Fruit fly (Drosophila melanogaster) whole organism, embryonic: ENCODE results near the gene Pdxk.

Source experiments
- CG10321 ChIP-seq: fragments of 200-800 bp; sonication (Bioruptor generic); IDR thresholded peaks from 2 replicates; pipeline ENCODE4 v1.3.6; 2022; ENCODE audit warnings: missing biosample characterization, missing genetic modification characterization
- CG13123 ChIP-seq: fragments of 200-800 bp; sonication (Bioruptor generic); optimal IDR thresholded peaks from 2 replicates; lab custom pipeline; 2016; ENCODE audit warnings: missing biosample characterization, missing genetic modification characterization
- CG1603 ChIP-seq: fragments of 200-800 bp; sonication (Bioruptor generic); optimal IDR thresholded peaks from 2 replicates; lab custom pipeline; 2019; ENCODE audit warnings: missing biosample characterization, mild to moderate bottlenecking, missing genetic modification characterization, moderate library complexity
- CG16779 ChIP-seq: fragments of 200-800 bp; sonication (Bioruptor generic); IDR thresholded peaks from 2 replicates; pipeline ENCODE4 v1.3.6; 2022; ENCODE audit warnings: missing biosample characterization, missing genetic modification characterization
- CG16813 ChIP-seq: fragments of 200-800 bp; sonication (Bioruptor generic); IDR thresholded peaks from 3 replicates; pipeline ENCODE4 v1.3.6; 2022; ENCODE audit warnings: missing biosample characterization, missing genetic modification characterization; ENCODE audit not compliant: partially characterized antibody
- CG18476 ChIP-seq: fragments of 200-800 bp; sonication (Bioruptor generic); optimal IDR thresholded peaks from 2 replicates; lab custom pipeline; 2016; ENCODE audit warnings: missing biosample characterization, mild to moderate bottlenecking, missing genetic modification characterization
- CG2129 ChIP-seq: fragments of 200-800 bp; sonication (Bioruptor generic); IDR thresholded peaks from 2 replicates; pipeline ENCODE4 v1.3.6; 2022; ENCODE audit warnings: missing biosample characterization, missing genetic modification characterization; ENCODE audit not compliant: partially characterized antibody
- CG31388 ChIP-seq: fragments of 200-800 bp; sonication (Bioruptor generic); optimal IDR thresholded peaks from 2 replicates; lab custom pipeline; 2016; ENCODE audit warnings: missing biosample characterization, missing genetic modification characterization
- CG3281 ChIP-seq: fragments of 200-800 bp; sonication (Bioruptor generic); optimal IDR thresholded peaks from 3 replicates; lab custom pipeline; 2017; ENCODE audit warnings: missing biosample characterization, mild to moderate bottlenecking, missing genetic modification characterization
- CG34422 ChIP-seq: fragments of 200-800 bp; sonication (Bioruptor generic); IDR thresholded peaks from 3 replicates; pipeline ENCODE4 v1.3.6; 2022; ENCODE audit warnings: missing biosample characterization, missing genetic modification characterization
- CG3726 ChIP-seq: fragments of 200-800 bp; sonication (Bioruptor generic); IDR thresholded peaks from 3 replicates; pipeline ENCODE4, ENCODE4 v1.3.6; 2022; ENCODE audit warnings: missing biosample characterization, missing genetic modification characterization
- CG42726 ChIP-seq: fragments of 200-800 bp; sonication (Bioruptor generic); IDR thresholded peaks from 2 replicates; pipeline ENCODE4 v1.3.6; 2022; ENCODE audit warnings: missing biosample characterization, missing genetic modification characterization; ENCODE audit not compliant: partially characterized antibody
- CG7987 ChIP-seq: fragments of 200-800 bp; sonication (Bioruptor generic); optimal IDR thresholded peaks from 2 replicates; lab custom pipeline; 2018; ENCODE audit warnings: missing biosample characterization, mild to moderate bottlenecking, missing genetic modification characterization, moderate library complexity
- CG8290 ChIP-seq, 3 experiments: fragments of 200-800 bp; sonication (Bioruptor generic); optimal IDR thresholded peaks; 2 replicates each; lab custom pipeline; 2016 to 2019; ENCODE audit warnings: missing biosample characterization in 3 of 3, missing genetic modification characterization in 3 of 3, mild to moderate bottlenecking in 2 of 3, moderate library complexity in 1 of 3
- CG9876 ChIP-seq: fragments of 200-800 bp; sonication (Bioruptor generic); optimal IDR thresholded peaks from 2 replicates; lab custom pipeline; 2016; ENCODE audit warnings: missing biosample characterization, missing genetic modification characterization
- Chrac-16 ChIP-seq: fragments of 200-800 bp; sonication (Bioruptor generic); optimal IDR thresholded peaks from 3 replicates; lab custom pipeline; 2016; ENCODE audit warnings: missing biosample characterization, missing genetic modification characterization
- D19A ChIP-seq: fragments of 200-800 bp; optimal IDR thresholded peaks from 3 replicates; lab custom pipeline; 2019; ENCODE audit warnings: missing biosample characterization, mild to moderate bottlenecking, missing genetic modification characterization, moderate library complexity
- Doc3 ChIP-seq: fragments of 200-800 bp; sonication (Bioruptor generic); IDR thresholded peaks from 3 replicates; pipeline ENCODE4 v1.3.6; 2022; ENCODE audit warnings: missing biosample characterization, missing genetic modification characterization; ENCODE audit not compliant: partially characterized antibody
- Ets97D ChIP-seq: fragments of 200-800 bp; sonication (Bioruptor generic); optimal IDR thresholded peaks from 3 replicates; lab custom pipeline; 2016; ENCODE audit warnings: missing biosample characterization, missing genetic modification characterization
- H15 ChIP-seq: fragments of 200-800 bp; sonication (Bioruptor generic); IDR thresholded peaks from 3 replicates; pipeline ENCODE4 v1.3.6; 2022; ENCODE audit warnings: missing biosample characterization, missing genetic modification characterization
- Jarid2 ChIP-seq: fragments of 200-800 bp; sonication (Bioruptor generic); optimal IDR thresholded peaks from 3 replicates; lab custom pipeline; 2017; ENCODE audit warnings: mild to moderate bottlenecking, missing biosample characterization, missing genetic modification reagents, missing genetic modification characterization
- MTF-1 ChIP-seq: fragments of 200-800 bp; sonication (Bioruptor generic); optimal IDR thresholded peaks from 2 replicates; lab custom pipeline; 2018; ENCODE audit warnings: missing biosample characterization, mild to moderate bottlenecking, missing genetic modification characterization, borderline replicate concordance
- Meics ChIP-seq: fragments of 200-800 bp; sonication (Bioruptor generic); optimal IDR thresholded peaks from 2 replicates; lab custom pipeline; 2017; ENCODE audit warnings: missing biosample characterization, mild to moderate bottlenecking, missing genetic modification characterization
- Myb ChIP-seq: fragments of 200-800 bp; sonication (Bioruptor generic); optimal IDR thresholded peaks from 2 replicates; lab custom pipeline; 2016; ENCODE audit warnings: missing biosample characterization, missing genetic modification characterization
- Neu2 ChIP-seq: fragments of 200-800 bp; sonication (Bioruptor generic); optimal IDR thresholded peaks from 3 replicates; lab custom pipeline; 2016; ENCODE audit warnings: missing biosample characterization, missing genetic modification characterization, borderline replicate concordance
- Vsx1 ChIP-seq: fragments of 200-800 bp; sonication (Bioruptor generic); optimal IDR thresholded peaks from 2 replicates; lab custom pipeline; 2017; ENCODE audit warnings: missing biosample characterization, mild to moderate bottlenecking, missing genetic modification characterization, missing genetic modification reagents
- YL-1 ChIP-seq: fragments of 200-800 bp; sonication (Bioruptor generic); optimal IDR thresholded peaks from 3 replicates; lab custom pipeline; 2017; ENCODE audit warnings: missing biosample characterization, mild to moderate bottlenecking, missing genetic modification characterization
- ab ChIP-seq: fragments of 200-800 bp; sonication (Bioruptor generic); optimal IDR thresholded peaks from 2 replicates; lab custom pipeline; 2016; ENCODE audit warnings: missing biosample characterization, missing genetic modification characterization
- bsh ChIP-seq, 2 experiments: fragments of 200-800 bp; sonication (Bioruptor generic); optimal IDR thresholded peaks; 2 replicates each; lab custom pipeline; 2017 to 2018; ENCODE audit warnings: mild to moderate bottlenecking in 2 of 2, missing biosample characterization in 2 of 2, missing genetic modification characterization in 2 of 2, moderate library complexity in 1 of 2
- btn ChIP-seq: fragments of 200-800 bp; sonication (Bioruptor generic); optimal IDR thresholded peaks from 2 replicates; lab custom pipeline; 2016; ENCODE audit warnings: missing biosample characterization, missing genetic modification characterization
- cad ChIP-seq: fragments of >200 bp; optimal IDR thresholded peaks from 2 replicates; lab custom pipeline; 2017; ENCODE audit warnings: missing biosample characterization, missing genetic modification characterization
- caup ChIP-seq: fragments of 200-800 bp; sonication (Bioruptor generic); optimal IDR thresholded peaks from 3 replicates; lab custom pipeline; 2017; ENCODE audit warnings: missing biosample characterization, mild to moderate bottlenecking, missing genetic modification characterization, moderate library complexity; ENCODE audit not compliant: severe bottlenecking
- chm ChIP-seq: fragments of 200-800 bp; sonication (Bioruptor generic); IDR thresholded peaks from 2 replicates; pipeline ENCODE4 v1.3.6; 2022; ENCODE audit warnings: missing biosample characterization, missing genetic modification characterization
- dan ChIP-seq: fragments of 200-800 bp; sonication (Bioruptor generic); IDR thresholded peaks from 2 replicates; pipeline ENCODE4 v1.3.6; 2022; ENCODE audit warnings: missing biosample characterization, missing genetic modification characterization
- en ChIP-seq: fragments of 200-800 bp; sonication (Bioruptor generic); optimal IDR thresholded peaks from 2 replicates; lab custom pipeline; 2016; ENCODE audit warnings: missing biosample characterization, missing genetic modification characterization
- gcm ChIP-seq: fragments of 200-800 bp; sonication (Bioruptor generic); optimal IDR thresholded peaks from 2 replicates; lab custom pipeline; 2019; ENCODE audit warnings: missing biosample characterization, mild to moderate bottlenecking, missing genetic modification characterization, moderate library complexity
- hbn ChIP-seq: fragments of 200-800 bp; sonication (Bioruptor generic); IDR thresholded peaks from 2 replicates; pipeline ENCODE4 v1.3.6; 2022; ENCODE audit warnings: missing biosample characterization, missing genetic modification characterization; ENCODE audit not compliant: partially characterized antibody
- her ChIP-seq: fragments of 200-800 bp; sonication (Bioruptor generic); optimal IDR thresholded peaks from 2 replicates; lab custom pipeline; 2016; ENCODE audit warnings: missing biosample characterization, missing genetic modification characterization
- lilli ChIP-seq: fragments of 200-800 bp; sonication (Bioruptor generic); optimal IDR thresholded peaks from 3 replicates; lab custom pipeline; 2016; ENCODE audit warnings: missing biosample characterization, missing genetic modification characterization
- pita ChIP-seq: fragments of 200-800 bp; sonication (Bioruptor generic); optimal IDR thresholded peaks from 2 replicates; lab custom pipeline; 2017; ENCODE audit warnings: missing biosample characterization, mild to moderate bottlenecking, missing genetic modification characterization
- row ChIP-seq: fragments of 200-800 bp; sonication (Bioruptor generic); IDR thresholded peaks from 3 replicates; pipeline ENCODE4 v1.3.6; 2022; ENCODE audit warnings: missing biosample characterization, missing genetic modification characterization
- schlank ChIP-seq: fragments of 200-800 bp; sonication (Bioruptor generic); optimal IDR thresholded peaks from 2 replicates; lab custom pipeline; 2018; ENCODE audit warnings: missing biosample characterization, mild to moderate bottlenecking, missing genetic modification characterization
- seq ChIP-seq: fragments of 200-800 bp; sonication (Bioruptor generic); IDR thresholded peaks from 2 replicates; pipeline ENCODE4 v1.3.6; 2022; ENCODE audit warnings: missing biosample characterization, missing genetic modification characterization
- sim ChIP-seq: fragments of 200-800 bp; sonication (Bioruptor generic); IDR thresholded peaks from 2 replicates; pipeline ENCODE4 v1.3.6; 2022; ENCODE audit warnings: missing biosample characterization, missing genetic modification characterization
- tap ChIP-seq: fragments of 200-800 bp; optimal IDR thresholded peaks from 3 replicates; lab custom pipeline; 2019; ENCODE audit warnings: missing biosample characterization, mild to moderate bottlenecking, missing genetic modification characterization, moderate library complexity
- tio ChIP-seq: fragments of 200-800 bp; sonication (Bioruptor generic); optimal IDR thresholded peaks from 2 replicates; lab custom pipeline; 2017; ENCODE audit warnings: missing biosample characterization, missing genetic modification characterization, inconsistent platforms
- tll ChIP-seq, 2 experiments: fragments of 200-800 bp in 1 of 2; fragments of >200 bp in 1 of 2; sonication (Bioruptor generic) in 1 of 2; optimal IDR thresholded peaks; 2 replicates each; lab custom pipeline; 2017 to 2019; ENCODE audit warnings: missing biosample characterization in 2 of 2, missing genetic modification characterization in 2 of 2, mild to moderate bottlenecking in 1 of 2, moderate library complexity in 1 of 2
- trh ChIP-seq: fragments of 200-800 bp; sonication (Bioruptor generic); optimal IDR thresholded peaks from 2 replicates; lab custom pipeline; 2016; ENCODE audit warnings: missing biosample characterization, missing genetic modification characterization
- usp ChIP-seq: fragments of >200 bp; optimal IDR thresholded peaks from 2 replicates; lab custom pipeline; 2017; ENCODE audit warnings: missing biosample characterization, missing genetic modification characterization
- zfh2 ChIP-seq: fragments of 200-800 bp; sonication (Bioruptor generic); optimal IDR thresholded peaks from 2 replicates; lab custom pipeline; 2016; ENCODE audit warnings: missing biosample characterization, missing genetic modification characterization

Pdxk gene

DNA sequence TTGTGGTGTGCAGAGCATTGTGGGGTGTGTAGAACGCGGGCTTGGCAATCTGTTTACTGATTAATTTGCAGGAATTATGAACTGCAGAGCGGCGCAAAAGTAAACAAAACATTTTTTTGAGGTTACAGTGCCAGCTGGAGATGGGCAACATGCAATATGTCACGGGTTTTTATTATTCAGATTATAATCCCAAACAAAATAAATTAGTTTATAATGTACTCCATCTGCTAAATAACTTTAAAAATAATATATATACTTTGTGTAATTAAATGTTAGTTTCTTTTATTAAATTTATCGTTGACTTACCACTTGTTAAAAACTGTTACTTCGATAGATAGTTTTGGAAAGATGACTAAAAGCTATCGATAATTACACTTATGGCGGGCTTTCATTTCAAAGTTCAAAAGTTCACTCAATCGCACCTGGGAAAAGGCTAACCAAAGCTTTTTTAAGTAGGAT lies 10.8 kb downstream of the Pdxk start, which contains the start of gene Fdx1 (continued):
- TF ChIP-seq trh (GFP tag; lab: Kevin White, UChicago): no peak
- TF ChIP-seq lilli: peak; percentile 48
- TF ChIP-seq CG42726 (GFP tag; lab: Robert Waterston, UW): no peak
- TF ChIP-seq pita: no peak
- peak; percentile 5 for TF ChIP-seq caup
- TF ChIP-seq Chrac-16 (GFP tag; lab: Kevin White, UChicago): peak; percentile 23
- no peak for TF ChIP-seq btn (GFP tag; lab: Kevin White, UChicago)
- peak; percentile 58; the same call in 1 of the 3 replicates for TF ChIP-seq CG34422 (GFP tag; lab: Robert Waterston, UW)
- no peak for TF ChIP-seq CG9876 (GFP tag; lab: Kevin White, UChicago)
- no peak for TF ChIP-seq CG2129 (GFP tag; lab: Robert Waterston, UW)
- TF ChIP-seq CG3281 (GFP tag; lab: Kevin White, UChicago): peak; percentile 24
- TF ChIP-seq tap (tag; lab: Kevin White, UChicago): no peak
- TF ChIP-seq usp (GFP tag; lab: Kevin White, UChicago): no peak
- TF ChIP-seq H15 (GFP tag; lab: Robert Waterston, UW): 0 out of 3 replicates have a peak, but pooled peaks have one; percentile 41
- TF ChIP-seq Ets97D (GFP tag; lab: Kevin White, UChicago): no peak
- TF ChIP-seq gcm (GFP tag; lab: Kevin White, UChicago): peak; percentile 22
- TF ChIP-seq zfh2 (GFP tag; lab: Kevin White, UChicago): peak; percentile 12
- peak; percentile 30 for TF ChIP-seq CG18476 (GFP tag; lab: Kevin White, UChicago)
- no peak for TF ChIP-seq en
- peak; percentile 84 for TF ChIP-seq row (GFP tag; lab: Robert Waterston, UW)
- no peak for TF ChIP-seq CG10321 (GFP tag; lab: Robert Waterston, UW)
- TF ChIP-seq sim (GFP tag; lab: Robert Waterston, UW): no peak
- no peak for TF ChIP-seq ab (GFP tag; lab: Kevin White, UChicago)
- no peak for TF ChIP-seq CG3726 (GFP tag; lab: Robert Waterston, UW)
- TF ChIP-seq D19A: no peak
- no peak for TF ChIP-seq CG16779 (GFP tag; lab: Robert Waterston, UW)
- no peak for TF ChIP-seq CG13123
- TF ChIP-seq hbn (GFP tag; lab: Robert Waterston, UW): peak; percentile 59
- no peak for TF ChIP-seq tio (GFP tag; lab: Kevin White, UChicago)
- TF ChIP-seq CG31388 (GFP tag; lab: Kevin White, UChicago): no peak
- TF ChIP-seq chm (GFP tag; lab: Robert Waterston, UW): no peak
- TF ChIP-seq bsh (GFP tag; optimal IDR thresholded peaks at IDR 0.05; lab: Kevin White, UChicago): peak in 1 of 2 experiments; percentile 50
- TF ChIP-seq CG1603 (tag; lab: Kevin White, UChicago): no peak
- TF ChIP-seq cad: no peak
- peak; percentile 64 for TF ChIP-seq Doc3 (GFP tag; lab: Robert Waterston, UW)
- no peak for TF ChIP-seq Jarid2 (GFP tag; lab: Kevin White, UChicago)
- no peak for TF ChIP-seq MTF-1 (GFP tag; lab: Kevin White, UChicago)
- TF ChIP-seq CG8290 (GFP tag; optimal IDR thresholded peaks at IDR 0.05; lab: Kevin White, UChicago): peak; percentile 0
- no peak for TF ChIP-seq CG8290 (tag; optimal IDR thresholded peaks at IDR 0.05; lab: Kevin White, UChicago)
- TF ChIP-seq YL-1: peak; percentile 1
- peak; percentile 42 for TF ChIP-seq Meics
- no peak for TF ChIP-seq CG7987 (GFP tag; lab: Kevin White, UChicago)
- TF ChIP-seq seq (GFP tag; lab: Robert Waterston, UW): no peak
- no peak for TF ChIP-seq Neu2
- TF ChIP-seq schlank (tag; lab: Kevin White, UChicago): no peak
- TF ChIP-seq CG16813 (GFP tag; lab: Robert Waterston, UW): peak; percentile 53; the same call in 2 of the 3 replicates
- no peak for TF ChIP-seq dan
- TF ChIP-seq Vsx1 (GFP tag; lab: Kevin White, UChicago): no peak
- no peak for TF ChIP-seq her (GFP tag; lab: Kevin White, UChicago)
- TF ChIP-seq Myb (GFP tag; lab: Kevin White, UChicago): no peak
- TF ChIP-seq tll (GFP tag; optimal IDR thresholded peaks at IDR 0.05; lab: Kevin White, UChicago): no peak
